Fruit fly (Drosophila melanogaster) whole organism, embryonic: ENCODE data around the gene CG32074.

Experiments
- Aef1 ChIP-seq: fragments of 200-800 bp; sonication (Bioruptor generic); IDR thresholded peaks from 3 replicates; pipeline ENCODE4 v1.3.6; 2022; ENCODE audit warnings: missing biosample characterization, missing genetic modification characterization
- Atf6 ChIP-seq: fragments of 200-800 bp; sonication (Bioruptor generic); IDR thresholded peaks from 2 replicates; pipeline ENCODE4 v1.3.6; 2022; ENCODE audit warnings: missing biosample characterization, missing genetic modification characterization
- CG10431 ChIP-seq: fragments of 200-800 bp; sonication (Bioruptor generic); optimal IDR thresholded peaks from 3 replicates; lab custom pipeline; 2018; ENCODE audit warnings: missing biosample characterization, mild to moderate bottlenecking, missing genetic modification characterization
- CG15479 ChIP-seq: fragments of 200-800 bp; sonication (Bioruptor generic); optimal IDR thresholded peaks from 3 replicates; lab custom pipeline; 2019; ENCODE audit warnings: missing biosample characterization, mild to moderate bottlenecking, missing genetic modification characterization, moderate library complexity
- CG16863 ChIP-seq: fragments of 200-800 bp; sonication (Bioruptor generic); optimal IDR thresholded peaks from 3 replicates; lab custom pipeline; 2016; ENCODE audit warnings: missing biosample characterization, missing genetic modification characterization
- CG17568 ChIP-seq: fragments of 200-800 bp; sonication (Bioruptor generic); optimal IDR thresholded peaks from 2 replicates; lab custom pipeline; 2018; ENCODE audit warnings: missing biosample characterization, mild to moderate bottlenecking, missing genetic modification characterization, moderate library complexity
- CG17829 ChIP-seq: fragments of 200-800 bp; optimal IDR thresholded peaks from 2 replicates; lab custom pipeline; 2019; ENCODE audit warnings: missing biosample characterization, mild to moderate bottlenecking, missing genetic modification characterization, moderate library complexity
- CG18619 ChIP-seq: fragments of 200-800 bp; sonication (Bioruptor generic); optimal IDR thresholded peaks from 3 replicates; lab custom pipeline; 2017; ENCODE audit warnings: missing biosample characterization, mild to moderate bottlenecking, missing genetic modification characterization
- CG33213 ChIP-seq: fragments of 200-800 bp; sonication (Bioruptor generic); optimal IDR thresholded peaks from 3 replicates; lab custom pipeline; 2016; ENCODE audit warnings: missing biosample characterization, missing genetic modification characterization
- CG3838 ChIP-seq: fragments of 200-800 bp; sonication (Bioruptor generic); optimal IDR thresholded peaks from 3 replicates; lab custom pipeline; 2016; ENCODE audit warnings: missing biosample characterization, missing genetic modification characterization
- CG5953 ChIP-seq: fragments of 200-800 bp; sonication (Bioruptor generic); IDR thresholded peaks from 2 replicates; pipeline ENCODE4 v1.3.6; 2022; ENCODE audit warnings: missing biosample characterization, missing genetic modification characterization
- CG6813 ChIP-seq: fragments of 200-800 bp; sonication (Bioruptor generic); optimal IDR thresholded peaks from 2 replicates; lab custom pipeline; 2017; ENCODE audit warnings: missing biosample characterization, missing genetic modification characterization, mild to moderate bottlenecking, moderate library complexity, missing genetic modification reagents
- CG8089 ChIP-seq: fragments of 200-800 bp; sonication (Bioruptor generic); optimal IDR thresholded peaks from 3 replicates; lab custom pipeline; 2016; ENCODE audit warnings: missing biosample characterization, missing genetic modification characterization
- CG8924 ChIP-seq: fragments of 200-800 bp; optimal IDR thresholded peaks from 3 replicates; lab custom pipeline; 2019; ENCODE audit warnings: missing biosample characterization, mild to moderate bottlenecking, missing genetic modification characterization, moderate library complexity
- CG9876 ChIP-seq: fragments of 200-800 bp; sonication (Bioruptor generic); optimal IDR thresholded peaks from 2 replicates; lab custom pipeline; 2016; ENCODE audit warnings: missing biosample characterization, missing genetic modification characterization
- Doc3 ChIP-seq: fragments of 200-800 bp; sonication (Bioruptor generic); IDR thresholded peaks from 3 replicates; pipeline ENCODE4 v1.3.6; 2022; ENCODE audit warnings: missing biosample characterization, missing genetic modification characterization; ENCODE audit not compliant: partially characterized antibody
- ERR ChIP-seq: fragments of 200-800 bp; sonication (Bioruptor generic); optimal IDR thresholded peaks from 2 replicates; lab custom pipeline; 2016; ENCODE audit warnings: missing biosample characterization, missing genetic modification characterization
- HmgD ChIP-seq: fragments of 200-800 bp; sonication (Bioruptor generic); optimal IDR thresholded peaks from 3 replicates; lab custom pipeline; 2016; ENCODE audit warnings: missing biosample characterization, missing genetic modification characterization
- Hsf ChIP-seq: fragments of 200-800 bp; sonication (Bioruptor generic); optimal IDR thresholded peaks from 3 replicates; lab custom pipeline; 2016; ENCODE audit warnings: missing biosample characterization, missing genetic modification characterization
- MBD-R2 ChIP-seq: fragments of 200-800 bp; sonication (Bioruptor generic); IDR thresholded peaks from 2 replicates; pipeline ENCODE4 v1.3.6; 2022; ENCODE audit warnings: missing biosample characterization, missing genetic modification characterization
- Meics ChIP-seq: fragments of 200-800 bp; sonication (Bioruptor generic); optimal IDR thresholded peaks from 2 replicates; lab custom pipeline; 2017; ENCODE audit warnings: missing biosample characterization, mild to moderate bottlenecking, missing genetic modification characterization
- Opbp ChIP-seq: fragments of 200-800 bp; sonication (Bioruptor generic); IDR thresholded peaks from 3 replicates; pipeline ENCODE4 v1.3.6; 2022; ENCODE audit warnings: missing biosample characterization, missing genetic modification characterization; ENCODE audit not compliant: partially characterized antibody
- Side ChIP-seq: fragments of 200-800 bp; sonication (Bioruptor generic); optimal IDR thresholded peaks from 2 replicates; lab custom pipeline; 2016; ENCODE audit warnings: missing biosample characterization, missing genetic modification characterization
- Sry-β ChIP-seq: fragments of 200-800 bp; sonication (Bioruptor generic); optimal IDR thresholded peaks from 2 replicates; lab custom pipeline; 2018; ENCODE audit warnings: missing biosample characterization, mild to moderate bottlenecking, missing genetic modification characterization, moderate library complexity
- Ssrp ChIP-seq: fragments of 200-800 bp; sonication (Bioruptor generic); optimal IDR thresholded peaks from 2 replicates; lab custom pipeline; 2018; ENCODE audit warnings: missing biosample characterization, mild to moderate bottlenecking, missing genetic modification characterization, moderate library complexity
- dm ChIP-seq: fragments of 200-800 bp; sonication (Bioruptor generic); optimal IDR thresholded peaks from 3 replicates; lab custom pipeline; 2016; ENCODE audit warnings: missing biosample characterization, missing genetic modification characterization
- dmrt11E ChIP-seq: fragments of 200-800 bp; sonication (Bioruptor generic); optimal IDR thresholded peaks from 3 replicates; lab custom pipeline; 2018; ENCODE audit warnings: missing biosample characterization, mild to moderate bottlenecking, missing genetic modification characterization, moderate library complexity
- dpn ChIP-seq, 2 experiments: fragments of 200-800 bp; sonication (Bioruptor generic); optimal IDR thresholded peaks; 3 replicates each; lab custom pipeline; 2016; ENCODE audit warnings: missing biosample characterization in 2 of 2, missing genetic modification characterization in 2 of 2
- dysf ChIP-seq: fragments of 200-800 bp; sonication (Bioruptor generic); IDR thresholded peaks from 3 replicates; pipeline ENCODE4 v1.3.6; 2022; ENCODE audit warnings: missing biosample characterization, missing genetic modification characterization
- ems ChIP-seq: fragments of 200-800 bp; sonication (Bioruptor generic); optimal IDR thresholded peaks from 3 replicates; lab custom pipeline; 2016; ENCODE audit warnings: missing biosample characterization, missing genetic modification characterization
- fu2 ChIP-seq: fragments of 200-800 bp; sonication (Bioruptor generic); optimal IDR thresholded peaks from 2 replicates; lab custom pipeline; 2016; ENCODE audit warnings: missing biosample characterization, missing genetic modification characterization
- grau ChIP-seq: fragments of 200-800 bp; optimal IDR thresholded peaks from 3 replicates; lab custom pipeline; 2019; ENCODE audit warnings: missing biosample characterization, mild to moderate bottlenecking, missing genetic modification characterization, moderate library complexity
- gro ChIP-seq: fragments of 200-800 bp; sonication (Bioruptor generic); optimal IDR thresholded peaks from 2 replicates; lab custom pipeline; 2016; ENCODE audit warnings: missing biosample characterization, missing genetic modification characterization
- gsb-n ChIP-seq: fragments of 200-800 bp; sonication (Bioruptor generic); optimal IDR thresholded peaks from 3 replicates; lab custom pipeline; 2018; ENCODE audit warnings: missing biosample characterization, mild to moderate bottlenecking, missing genetic modification characterization
- jigr1 ChIP-seq: fragments of 200-800 bp; sonication (Bioruptor generic); IDR thresholded peaks from 3 replicates; pipeline ENCODE4 v1.3.6; 2022; ENCODE audit warnings: missing biosample characterization, missing genetic modification characterization
- kay ChIP-seq: fragments of 200-800 bp; sonication (Bioruptor generic); optimal IDR thresholded peaks from 2 replicates; lab custom pipeline; 2016; ENCODE audit warnings: missing biosample characterization, missing genetic modification characterization
- ken ChIP-seq: fragments of 200-800 bp; sonication (Bioruptor generic); IDR thresholded peaks from 3 replicates; pipeline ENCODE4 v1.3.6; 2022; ENCODE audit warnings: missing biosample characterization, missing genetic modification characterization
- lilli ChIP-seq: fragments of 200-800 bp; sonication (Bioruptor generic); optimal IDR thresholded peaks from 3 replicates; lab custom pipeline; 2016; ENCODE audit warnings: missing biosample characterization, missing genetic modification characterization
- nmo ChIP-seq: fragments of 200-800 bp; sonication (Bioruptor generic); optimal IDR thresholded peaks from 2 replicates; lab custom pipeline; 2018; ENCODE audit warnings: missing biosample characterization, mild to moderate bottlenecking, missing genetic modification characterization, moderate library complexity
- oc ChIP-seq: fragments of 200-800 bp; sonication (Bioruptor generic); optimal IDR thresholded peaks from 2 replicates; lab custom pipeline; 2018; ENCODE audit warnings: missing biosample characterization, mild to moderate bottlenecking, missing genetic modification characterization, moderate library complexity
- peb ChIP-seq: fragments of 200-800 bp; sonication (Bioruptor generic); IDR thresholded peaks from 2 replicates; pipeline ENCODE4 v1.3.6; 2022; ENCODE audit warnings: missing biosample characterization, missing genetic modification characterization
- phol ChIP-seq: fragments of 200-800 bp; sonication (Bioruptor generic); optimal IDR thresholded peaks from 3 replicates; lab custom pipeline; 2018; ENCODE audit warnings: missing biosample characterization, mild to moderate bottlenecking, missing genetic modification characterization, moderate library complexity
- pita ChIP-seq: fragments of 200-800 bp; sonication (Bioruptor generic); optimal IDR thresholded peaks from 2 replicates; lab custom pipeline; 2017; ENCODE audit warnings: missing biosample characterization, mild to moderate bottlenecking, missing genetic modification characterization
- sim ChIP-seq: fragments of 200-800 bp; sonication (Bioruptor generic); IDR thresholded peaks from 2 replicates; pipeline ENCODE4 v1.3.6; 2022; ENCODE audit warnings: missing biosample characterization, missing genetic modification characterization
- sna ChIP-seq: fragments of 200-800 bp; sonication (Bioruptor generic); IDR thresholded peaks from 2 replicates; pipeline ENCODE4 v1.3.6; 2022; ENCODE audit warnings: missing biosample characterization, missing genetic modification characterization; ENCODE audit not compliant: partially characterized antibody
- sob ChIP-seq: fragments of 200-800 bp; sonication (Bioruptor generic); IDR thresholded peaks from 2 replicates; pipeline ENCODE4 v1.3.6; 2022; ENCODE audit warnings: missing biosample characterization, missing genetic modification characterization
- sqz ChIP-seq: fragments of 200-800 bp; sonication (Bioruptor generic); optimal IDR thresholded peaks from 3 replicates; lab custom pipeline; 2018; ENCODE audit warnings: missing biosample characterization, mild to moderate bottlenecking, missing genetic modification characterization
- zen ChIP-seq: fragments of 200-800 bp; sonication (Bioruptor generic); optimal IDR thresholded peaks from 3 replicates; lab custom pipeline; 2018; ENCODE audit warnings: missing biosample characterization, mild to moderate bottlenecking, missing genetic modification characterization, moderate library complexity

Gene CG32074

dm6 chr3L:11123598-11124284, 8.4 kb downstream of the CG32074 start (continued):
- TF ChIP-seq CG10431: peak; percentile 49
- TF ChIP-seq ken (GFP tag; lab: Robert Waterston, UW): peak; percentile 50; the same call in 1 of the 3 replicates

- TF ChIP-seq dysf (peak; percentile 38; the same call in 1 of the 3 replicates), sob (GFP tag; lab: Robert Waterston, UW) (peak; percentile 68), dpn (GFP tag; optimal IDR thresholded peaks at IDR 0.05; lab: Kevin White, UChicago) (peak; percentile 46 to 62), gro (GFP tag; lab: Kevin White, UChicago) (peak; percentile 71), CG15479 (GFP tag; lab: Kevin White, UChicago) (peak; percentile 68), jigr1 (GFP tag; lab: Robert Waterston, UW) (no peak), MBD-R2 (GFP tag; lab: Robert Waterston, UW) (peak; percentile 97), CG8089 (GFP tag; lab: Kevin White, UChicago) (peak; percentile 50), Opbp (GFP tag; lab: Robert Waterston, UW) (peak; percentile 93), Ssrp (tag; lab: Kevin White, UChicago) (no peak), Atf6 (GFP tag; lab: Robert Waterston, UW) (0 out of 2 replicates have a peak, but pooled peaks have one; percentile 16), CG16863 (GFP tag; lab: Kevin White, UChicago) (peak; percentile 8), CG9876 (GFP tag; lab: Kevin White, UChicago) (peak; percentile 47), Doc3 (peak; percentile 67), gsb-n (tag; lab: Kevin White, UChicago) (peak; percentile 9), ems (GFP tag; lab: Kevin White, UChicago) (peak; percentile 23), sna (GFP tag; lab: Robert Waterston, UW) (peak; percentile 73; the same call in 1 of the 2 replicates), Aef1 (GFP tag; lab: Robert Waterston, UW) (peak; percentile 78), phol (tag; lab: Kevin White, UChicago) (peak; percentile 59), ERR (GFP tag; lab: Kevin White, UChicago) (peak; percentile 51), HmgD (GFP tag; lab: Kevin White, UChicago) (peak; percentile 94), CG8924 (tag; lab: Kevin White, UChicago) (peak; percentile 47), grau (tag; lab: Kevin White, UChicago) (peak; percentile 46), CG17829 (tag; lab: Kevin White, UChicago) (peak; percentile 71), pita (GFP tag; lab: Kevin White, UChicago) (peak; percentile 94), Sry-β (GFP tag; lab: Kevin White, UChicago) (no peak), CG3838 (GFP tag; lab: Kevin White, UChicago) (no peak), Side (GFP tag; lab: Kevin White, UChicago) (peak; percentile 20), sim (no peak), peb (GFP tag; lab: Robert Waterston, UW) (no peak), CG17568 (GFP tag; lab: Kevin White, UChicago) (no peak), zen (tag; lab: Kevin White, UChicago) (peak; percentile 39), oc (tag; lab: Kevin White, UChicago) (no peak), dmrt11E (tag; lab: Kevin White, UChicago) (peak; percentile 20), kay (GFP tag; lab: Kevin White, UChicago) (peak; percentile 15), CG6813 (GFP tag; lab: Kevin White, UChicago) (no peak), CG5953 (GFP tag; lab: Robert Waterston, UW) (no peak), nmo (GFP tag; lab: Kevin White, UChicago) (peak; percentile 74), dm (peak; percentile 73), Meics (GFP tag; lab: Kevin White, UChicago) (no peak), CG33213 (GFP tag; lab: Kevin White, UChicago) (peak; percentile 84), fu2 (GFP tag; lab: Kevin White, UChicago) (peak; percentile 17), lilli (GFP tag; lab: Kevin White, UChicago) (peak; percentile 46), CG18619 (GFP tag; lab: Kevin White, UChicago) (no peak), sqz (GFP tag; lab: Kevin White, UChicago) (peak; percentile 88), Hsf (peak; percentile 34)
Measured at dm6 chr3L:11123088-11123487, 9.0 kb downstream of the CG32074 start, which contains the start of the genes Ufd1 and NaPi-III. Gene Ufd1 (minus strand): TSS chr3L:11123216. Gene NaPi-III (plus strand): TSS chr3L:11123348.
